Fruit fly (Drosophila melanogaster): ENCODE measurements around the gene mbf1.
A peak's percentile ranks its signal among the peaks of the same experiment; 100 is the strongest.

Gene mbf1

dm6 chr3L:16542998-16543624 is 31.1 kb upstream of the mbf1 start, which contains the start of gene CG43373 (continued):
- TF ChIP-seq kay (GFP tag; optimal IDR thresholded peaks at IDR 0.05) (no peak), CG8290 (GFP tag; optimal IDR thresholded peaks at IDR 0.05) (no peak), CG8290 (tag; optimal IDR thresholded peaks at IDR 0.05) (peak in 1 of 2 experiments; percentile 12), ci (GFP tag; IDR thresholded peaks at IDR 0.05) (peak; percentile 31; the same call in 1 of the 3 replicates), tll (GFP tag; optimal IDR thresholded peaks at IDR 0.05) (no peak), CG8478 (optimal IDR thresholded peaks at IDR 0.05) (no peak), eyg (GFP tag; optimal IDR thresholded peaks at IDR 0.05) (no peak), CG9797 (GFP tag; optimal IDR thresholded peaks at IDR 0.05) (no peak), CG6854 (GFP tag; optimal IDR thresholded peaks at IDR 0.05) (peak; percentile 22), Ets65A (GFP tag) (peak; percentile 62), abd-A (tag; optimal IDR thresholded peaks at IDR 0.05) (peak; percentile 61), CG11456 (GFP tag; IDR thresholded peaks at IDR 0.05) (0 out of 3 replicates have a peak, but pooled peaks have one; percentile 60), schlank (tag; optimal IDR thresholded peaks at IDR 0.05) (no peak), scrt (GFP tag; optimal IDR thresholded peaks at IDR 0.05) (peak; percentile 70)

dm6 chr3L:16544220-16544619 is 30.0 kb upstream of the mbf1 start:
- no peak for TF ChIP-seq yki (optimal IDR thresholded peaks at IDR 0.05)
- TF ChIP-seq Ada2b (GFP tag; IDR thresholded peaks at IDR 0.05) = 0 out of 2 replicates have a peak, but pooled peaks have one; percentile 18
- TF ChIP-seq ab (GFP tag; optimal IDR thresholded peaks at IDR 0.05) = no peak
- TF ChIP-seq CG32532 (GFP tag; IDR thresholded peaks at IDR 0.05) = peak; percentile 45; the same call in 1 of the 2 replicates
- TF ChIP-seq Gug (GFP tag; IDR thresholded peaks at IDR 0.05) = peak; percentile 21; the same call in 1 of the 4 replicates
- TF ChIP-seq CG11504 (tag; optimal IDR thresholded peaks at IDR 0.05) = peak; percentile 66
- no peak for TF ChIP-seq CG8281 (tag; optimal IDR thresholded peaks at IDR 0.05)
- TF ChIP-seq Oli (tag; optimal IDR thresholded peaks at IDR 0.05) = peak; percentile 61
- peak; percentile 11 for TF ChIP-seq Ets65A (GFP tag)
- TF ChIP-seq CG10267 (tag; optimal IDR thresholded peaks at IDR 0.05) = peak; percentile 34
- TF ChIP-seq Sry-β (GFP tag; optimal IDR thresholded peaks at IDR 0.05) = no peak
- TF ChIP-seq Chrac-16 (GFP tag; optimal IDR thresholded peaks at IDR 0.05) = peak; percentile 31
- TF ChIP-seq phol (tag; optimal IDR thresholded peaks at IDR 0.05) = peak; percentile 52
- TF ChIP-seq sisA (GFP tag; IDR thresholded peaks at IDR 0.05) = peak; percentile 62
- no peak; the same call in 1 of the 2 replicates for TF ChIP-seq ara (GFP tag; IDR thresholded peaks at IDR 0.05)
- peak; percentile 1 for TF ChIP-seq Six4 (GFP tag; optimal IDR thresholded peaks at IDR 0.05)
- peak; percentile 49; the same call in 1 of the 2 replicates for TF ChIP-seq CG32772 (GFP tag; IDR thresholded peaks at IDR 0.05)
- TF ChIP-seq wek (GFP tag; optimal IDR thresholded peaks at IDR 0.05) = no peak
- peak; percentile 42 for TF ChIP-seq CG9609 (GFP tag; optimal IDR thresholded peaks at IDR 0.05)
- peak; percentile 20 for TF ChIP-seq CG5245 (GFP tag; optimal IDR thresholded peaks at IDR 0.05)
- TF ChIP-seq D19A (tag; optimal IDR thresholded peaks at IDR 0.05) = peak; percentile 48
- no peak for TF ChIP-seq CG6254 (GFP tag; optimal IDR thresholded peaks at IDR 0.05)
- TF ChIP-seq CG11695 (GFP tag; IDR thresholded peaks at IDR 0.05) = 0 out of 3 replicates have a peak, but pooled peaks have one; percentile 8
- TF ChIP-seq Oaz (GFP tag; IDR thresholded peaks at IDR 0.05) = peak; percentile 18; the same call in 1 of the 2 replicates
- peak; percentile 15 for TF ChIP-seq CG3407 (GFP tag; optimal IDR thresholded peaks at IDR 0.05)
- peak; percentile 26; the same call in 1 of the 2 replicates for TF ChIP-seq CG3847 (GFP tag; IDR thresholded peaks at IDR 0.05)
- TF ChIP-seq CG6854 (GFP tag; optimal IDR thresholded peaks at IDR 0.05) = no peak
- TF ChIP-seq gem (tag; optimal IDR thresholded peaks at IDR 0.05) = peak; percentile 66
- peak; percentile 59 for TF ChIP-seq CG10959 (GFP tag; IDR thresholded peaks at IDR 0.05)
- TF ChIP-seq lola (GFP tag; optimal IDR thresholded peaks at IDR 0.05) = peak in 1 of 3 experiments; percentile 29
- TF ChIP-seq Doc2 (GFP tag; IDR thresholded peaks at IDR 0.05) = no peak
- no peak for TF ChIP-seq CG17829 (tag; optimal IDR thresholded peaks at IDR 0.05)
- TF ChIP-seq PHDP (tag; optimal IDR thresholded peaks at IDR 0.05) = peak; percentile 35
- no peak for TF ChIP-seq CG8290 (GFP tag; optimal IDR thresholded peaks at IDR 0.05)
- TF ChIP-seq CG8290 (tag; optimal IDR thresholded peaks at IDR 0.05) = peak in 1 of 2 experiments; percentile 23
- TF ChIP-seq esg (GFP tag; conservative IDR thresholded peaks at IDR 0.05) = peak; percentile 28; the same call in 1 of the 2 replicates
- TF ChIP-seq ci (GFP tag; IDR thresholded peaks at IDR 0.05) = peak; percentile 71
- peak; percentile 30 for TF ChIP-seq CG16815 (GFP tag; optimal IDR thresholded peaks at IDR 0.05)
- TF ChIP-seq CG6689 (GFP tag; IDR thresholded peaks at IDR 0.05) = peak; percentile 26; the same call in 1 of the 2 replicates

Measured in whole organism, embryonic.